Fruit fly (Drosophila melanogaster): ENCODE measurements around the gene GckIII.

Gene GckIII

dm6 chr3R:17085029-17085807, at the start of gene GckIII (continued):
- TF ChIP-seq jing (GFP tag; optimal IDR thresholded peaks at IDR 0.05) (no peak), peb (GFP tag; IDR thresholded peaks at IDR 0.05) (no peak), sens (GFP tag) (peak; percentile 82), CG2712 (tag; optimal IDR thresholded peaks at IDR 0.05) (peak; percentile 42), sna (GFP tag; IDR thresholded peaks at IDR 0.05; ENCODE audit: partially characterized antibody) (peak; percentile 81), CG7963 (GFP tag; IDR thresholded peaks at IDR 0.05; ENCODE audit: partially characterized antibody) (peak; percentile 59; the same call in 2 of the 3 replicates), Optix (GFP tag; IDR thresholded peaks at IDR 0.05) (no peak), inv (GFP tag; IDR thresholded peaks at IDR 0.05; ENCODE audit: partially characterized antibody) (peak; percentile 70), ind (GFP tag; optimal IDR thresholded peaks at IDR 0.05) (no peak), CG7987 (GFP tag; optimal IDR thresholded peaks at IDR 0.05) (no peak), schlank (tag; optimal IDR thresholded peaks at IDR 0.05) (no peak), CG17829 (tag; optimal IDR thresholded peaks at IDR 0.05) (peak; percentile 22), sens-2 (GFP tag; IDR thresholded peaks at IDR 0.05) (no peak), CG12942 (GFP tag; optimal IDR thresholded peaks at IDR 0.05) (no peak), CG34422 (GFP tag; IDR thresholded peaks at IDR 0.05) (no peak), Dll (GFP tag; IDR thresholded peaks at IDR 0.05; ENCODE audit: partially characterized antibody) (peak; percentile 89), nmo (GFP tag; optimal IDR thresholded peaks at IDR 0.05) (peak; percentile 2), CG9727 (GFP tag; optimal IDR thresholded peaks at IDR 0.05) (peak; percentile 5), CG12155 (GFP tag; optimal IDR thresholded peaks at IDR 0.05) (no peak), CG15514 (GFP tag; optimal IDR thresholded peaks at IDR 0.05) (peak; percentile 24), mld (GFP tag; IDR thresholded peaks at IDR 0.05; ENCODE audit: partially characterized antibody) (peak; percentile 87), amos (GFP tag; IDR thresholded peaks at IDR 0.05; ENCODE audit: partially characterized antibody) (peak; percentile 79), CG1792 (GFP tag; optimal IDR thresholded peaks at IDR 0.05) (no peak), ro (GFP tag; IDR thresholded peaks at IDR 0.05) (no peak), Myb (GFP tag; optimal IDR thresholded peaks at IDR 0.05) (no peak), CG6791 (GFP tag; IDR thresholded peaks at IDR 0.05; ENCODE audit: partially characterized antibody) (peak; percentile 87), E2f2 (GFP tag; IDR thresholded peaks at IDR 0.05) (peak; percentile 51; the same call in 1 of the 2 replicates), grn (GFP tag; optimal IDR thresholded peaks at IDR 0.05) (peak; percentile 86), bowl (GFP tag; IDR thresholded peaks at IDR 0.05) (no peak), CG42726 (GFP tag; IDR thresholded peaks at IDR 0.05; ENCODE audit: partially characterized antibody) (peak; percentile 73; the same call in 1 of the 2 replicates), hb (GFP tag; IDR thresholded peaks at IDR 0.05; ENCODE audit: partially characterized antibody) (peak; percentile 79), CG14710 (tag; optimal IDR thresholded peaks at IDR 0.05) (peak; percentile 62), YL-1 (GFP tag; optimal IDR thresholded peaks at IDR 0.05) (peak; percentile 5), Med (GFP tag) (peak; percentile 54), CG17359 (tag; optimal IDR thresholded peaks at IDR 0.05) (peak; percentile 17), trem (tag; optimal IDR thresholded peaks at IDR 0.05) (peak; percentile 76), stwl (tag; optimal IDR thresholded peaks at IDR 0.05) (peak; percentile 59), pb (GFP tag; optimal IDR thresholded peaks at IDR 0.05) (no peak), esg (GFP tag; conservative IDR thresholded peaks at IDR 0.05) (no peak), wek (GFP tag; optimal IDR thresholded peaks at IDR 0.05) (no peak), phol (tag; optimal IDR thresholded peaks at IDR 0.05) (peak; percentile 19), Dref (GFP tag; IDR thresholded peaks at IDR 0.05) (peak; percentile 79), otp (GFP tag; IDR thresholded peaks at IDR 0.05) (no peak), CG12659 (GFP tag; optimal IDR thresholded peaks at IDR 0.05) (peak; percentile 51), CG13287 (GFP tag; IDR thresholded peaks at IDR 0.05; ENCODE audit: partially characterized antibody) (peak; percentile 87), CG32767 (GFP tag; IDR thresholded peaks at IDR 0.05) (no peak), MESR4 (GFP tag; optimal IDR thresholded peaks at IDR 0.05) (peak; percentile 89), Opbp (GFP tag; IDR thresholded peaks at IDR 0.05; ENCODE audit: partially characterized antibody) (peak; percentile 11; the same call in 2 of the 3 replicates)
